Worm (Caenorhabditis elegans) whole organism, L4/young adult: ENCODE data around the gene F44G4.6.

Experiments used
- W03F9.2 ChIP-seq: fragments of 150-350 bp; optimal IDR thresholded peaks from 2 replicates; lab custom pipeline; 2014; ENCODE audit warnings: missing biosample characterization, missing genetic modification characterization
- dao-5 ChIP-seq: sonication (generic microtip); optimal IDR thresholded peaks from 2 replicates; lab custom pipeline; 2016; ENCODE audit warnings: missing genotype, missing genetic modification characterization, moderate library complexity, missing compliant biosample characterization
- him-1 ChIP-seq: sonication (generic microtip); optimal IDR thresholded peaks from 2 replicates; lab custom pipeline; 2016; ENCODE audit warnings: missing genotype, missing genetic modification reagents, missing genetic modification characterization, missing compliant biosample characterization

DNA sequence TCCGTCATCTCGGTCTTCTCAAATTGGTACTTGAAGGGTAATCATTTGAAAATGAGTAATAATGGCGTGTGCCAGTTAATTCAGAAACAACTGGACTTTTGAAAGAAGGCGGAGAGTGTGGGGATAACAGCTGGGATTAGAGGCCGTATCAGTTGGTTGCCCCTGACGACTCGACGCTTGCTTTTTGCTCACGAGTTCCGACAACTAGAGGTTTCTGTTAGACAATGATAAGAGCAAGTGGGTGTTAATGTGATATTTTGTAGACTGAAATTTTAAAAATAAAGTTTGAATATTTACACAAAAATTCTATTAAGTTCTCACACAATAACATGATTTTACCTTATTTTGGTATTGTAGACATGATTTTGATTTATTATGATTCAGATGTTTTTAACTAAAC, 3.5 kb upstream of the F44G4.6 start, which contains the start of gene F44G4.7:
- no peak for TF ChIP-seq him-1 (tag; lab: Kevin White, UChicago)
- no peak for TF ChIP-seq dao-5 (tag; lab: Kevin White, UChicago)
- no peak for TF ChIP-seq W03F9.2 (tag; lab: Kevin White, UChicago)
